Worm (Caenorhabditis elegans): ENCODE measurements around the gene Y43F8C.11.
"Not testable (repeated sequence)": the region's sequence is repeated elsewhere in the genome, so short reads cannot be mapped to it uniquely, and the experiment has no call there.

DNA sequence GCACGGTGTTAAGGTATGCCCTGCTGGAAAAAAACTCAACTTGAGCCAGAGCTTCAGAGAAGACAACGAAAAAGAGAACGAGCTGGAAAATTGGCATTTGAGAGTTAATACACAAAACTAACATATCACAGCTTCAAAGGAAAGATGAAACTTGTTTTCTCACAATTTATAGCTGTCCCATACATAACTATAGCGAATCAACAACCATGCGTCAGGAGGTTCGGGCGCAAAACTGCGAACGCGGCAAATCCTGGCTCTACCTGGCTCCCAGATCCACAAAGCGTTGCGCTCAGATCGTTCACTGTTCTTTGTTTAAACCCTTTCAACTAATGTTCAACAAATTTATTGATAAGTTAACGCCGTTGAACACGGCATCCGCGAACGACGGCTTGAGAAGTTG, 41.6 kb downstream of the Y43F8C.11 start, which contains the start of gene Y43F8C.23:
- TF ChIP-seq nhr-12 (tag; optimal IDR thresholded peaks at IDR 0.05); ama-1 (optimal IDR thresholded peaks at IDR 0.05); unc-62 (GFP tag; optimal IDR thresholded peaks at IDR 0.05); ceh-82 (tag; optimal IDR thresholded peaks at IDR 0.05); nhr-21 (tag; optimal IDR thresholded peaks at IDR 0.05); lin-13 (GFP tag; optimal IDR thresholded peaks at IDR 0.05); blmp-1 (tag; optimal IDR thresholded peaks at IDR 0.05; ENCODE audit: insufficient read depth); nhr-6 (tag; optimal IDR thresholded peaks at IDR 0.05); lin-39 (tag; optimal IDR thresholded peaks at IDR 0.05): not testable (repeated sequence)

Measured in whole organism, L2 larva.